Fruit fly (Drosophila melanogaster): Measurements from ENCODE around the gene CG32281.

CG32281 gene

DNA sequence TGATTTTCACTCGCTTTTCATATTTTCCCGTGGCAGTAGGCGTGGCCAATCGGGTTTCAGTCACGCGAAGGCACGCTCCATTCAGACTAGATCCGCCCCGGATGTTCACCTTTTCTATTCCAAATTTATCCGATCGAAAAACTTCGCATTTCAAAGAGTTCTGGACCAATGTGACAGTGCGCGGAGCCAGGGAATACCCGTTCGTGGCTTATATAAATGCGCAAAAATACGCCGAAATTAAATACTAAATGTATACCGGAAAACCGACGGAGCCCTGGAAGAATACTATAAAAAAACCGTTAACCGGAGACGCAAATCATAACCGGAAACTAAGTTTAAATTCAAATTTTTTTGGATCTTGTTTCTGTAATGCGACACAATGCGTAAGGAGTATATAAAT is 41.6 kb upstream of the CG32281 start, which contains the start of gene promL:
Gene promL, minus strand, starts transcription at position 181 of the 400 bp plus-strand sequence.
- TF ChIP-seq bab1 (GFP tag; optimal IDR thresholded peaks at IDR 0.05), result peak; percentile 91
- peak; percentile 73 for TF ChIP-seq Mnt (GFP tag; optimal IDR thresholded peaks at IDR 0.05)
- peak; percentile 54 for TF ChIP-seq CG1620 (GFP tag; optimal IDR thresholded peaks at IDR 0.05)
- no peak for TF ChIP-seq CG7045 (GFP tag; optimal IDR thresholded peaks at IDR 0.05)
- no peak for TF ChIP-seq CG5204 (GFP tag; optimal IDR thresholded peaks at IDR 0.05)
- TF ChIP-seq CG12768 (GFP tag; optimal IDR thresholded peaks at IDR 0.05), result no peak
- peak; percentile 35 for TF ChIP-seq toe (GFP tag; optimal IDR thresholded peaks at IDR 0.05)
- TF ChIP-seq Crg-1 (GFP tag; optimal IDR thresholded peaks at IDR 0.05), result peak; percentile 63
- no peak for TF ChIP-seq cic (GFP tag; optimal IDR thresholded peaks at IDR 0.05)
- peak; percentile 46 for TF ChIP-seq pad (GFP tag; optimal IDR thresholded peaks at IDR 0.05)
- peak; percentile 82 for TF ChIP-seq ovo (GFP tag; optimal IDR thresholded peaks at IDR 0.05)
- peak; percentile 41 for TF ChIP-seq CG7101 (tag; optimal IDR thresholded peaks at IDR 0.05)
- TF ChIP-seq tj (GFP tag; optimal IDR thresholded peaks at IDR 0.05), result no peak
- TF ChIP-seq Clk (GFP tag; optimal IDR thresholded peaks at IDR 0.05), result no peak
- TF ChIP-seq CG33017 (tag; optimal IDR thresholded peaks at IDR 0.05), result peak; percentile 38
- TF ChIP-seq CG11617 (GFP tag; optimal IDR thresholded peaks at IDR 0.05), result peak; percentile 69
- TF ChIP-seq cnc (optimal IDR thresholded peaks at IDR 0.05), result no peak
- peak; percentile 12 for TF ChIP-seq Hr96 (GFP tag; optimal IDR thresholded peaks at IDR 0.05)
- peak; percentile 42 for TF ChIP-seq kay (GFP tag; ENCODE audit: borderline replicate concordance)
- TF ChIP-seq CG14711 (tag; optimal IDR thresholded peaks at IDR 0.05), result peak; percentile 41

DNA sequence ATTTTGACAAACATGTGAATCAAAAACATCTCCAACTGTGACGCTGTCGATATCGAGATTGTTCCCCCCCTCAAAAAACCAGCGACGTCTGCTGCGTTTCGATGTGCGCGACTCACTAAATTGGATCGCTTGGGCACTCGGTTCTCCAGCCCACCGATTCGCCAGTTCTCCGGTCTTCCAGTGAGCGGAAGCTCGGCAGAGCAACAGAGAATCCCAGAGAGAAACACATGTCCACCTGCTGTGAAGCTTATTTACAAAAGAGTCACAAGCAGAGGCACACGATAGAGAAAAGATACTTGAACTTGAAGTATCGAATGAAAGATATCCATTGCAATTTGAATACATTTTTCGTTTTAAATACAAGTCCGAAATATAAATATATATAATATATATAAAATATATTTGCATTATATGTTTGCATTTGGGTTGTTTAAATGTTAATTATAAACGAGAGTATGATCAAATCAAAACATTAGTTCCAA is 35.1 kb upstream of the CG32281 start:
- peak; percentile 16 for TF ChIP-seq CG12768 (GFP tag; optimal IDR thresholded peaks at IDR 0.05)
- peak; percentile 9 for TF ChIP-seq cic (GFP tag; optimal IDR thresholded peaks at IDR 0.05)
- TF ChIP-seq CG7101 (tag; optimal IDR thresholded peaks at IDR 0.05), result no peak
- no peak for TF ChIP-seq pad (GFP tag; optimal IDR thresholded peaks at IDR 0.05)
- no peak for TF ChIP-seq CG7045 (GFP tag; optimal IDR thresholded peaks at IDR 0.05)
- TF ChIP-seq kay (GFP tag; ENCODE audit: borderline replicate concordance), result no peak
- TF ChIP-seq tj (GFP tag; optimal IDR thresholded peaks at IDR 0.05), result peak; percentile 8
- TF ChIP-seq CG5204 (GFP tag; optimal IDR thresholded peaks at IDR 0.05), result no peak

DNA sequence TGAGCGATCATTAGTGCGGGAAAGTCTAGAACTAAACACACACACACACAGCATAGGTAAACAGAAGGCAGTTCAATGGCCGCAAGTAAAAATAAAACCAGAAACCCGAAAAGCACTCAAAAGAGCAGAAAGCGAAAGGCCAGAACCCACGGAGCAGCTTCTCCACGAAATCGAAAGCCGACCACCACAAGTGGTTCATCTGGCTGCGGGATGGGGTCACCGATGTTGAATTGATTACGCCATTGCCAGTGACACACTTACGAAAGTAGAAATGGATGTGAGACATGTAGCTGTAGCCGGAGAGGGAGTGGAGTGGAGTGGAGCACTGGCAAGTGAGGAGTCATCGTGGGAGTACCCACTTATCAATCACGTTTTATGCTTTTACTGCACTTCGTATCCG is 27.8 kb upstream of the CG32281 start:
- TF ChIP-seq Crg-1 (GFP tag; optimal IDR thresholded peaks at IDR 0.05), result no peak
- TF ChIP-seq Mnt (GFP tag; optimal IDR thresholded peaks at IDR 0.05), result no peak
- no peak for TF ChIP-seq CG1620 (GFP tag; optimal IDR thresholded peaks at IDR 0.05)
- TF ChIP-seq CG33017 (tag; optimal IDR thresholded peaks at IDR 0.05), result no peak
- no peak for TF ChIP-seq CG7045 (GFP tag; optimal IDR thresholded peaks at IDR 0.05)
- TF ChIP-seq Hr96 (GFP tag; optimal IDR thresholded peaks at IDR 0.05), result no peak
- no peak for TF ChIP-seq cnc (optimal IDR thresholded peaks at IDR 0.05)
- no peak for TF ChIP-seq pad (GFP tag; optimal IDR thresholded peaks at IDR 0.05)
- TF ChIP-seq toe (GFP tag; optimal IDR thresholded peaks at IDR 0.05), result no peak
- TF ChIP-seq bab1 (GFP tag; optimal IDR thresholded peaks at IDR 0.05), result no peak

DNA sequence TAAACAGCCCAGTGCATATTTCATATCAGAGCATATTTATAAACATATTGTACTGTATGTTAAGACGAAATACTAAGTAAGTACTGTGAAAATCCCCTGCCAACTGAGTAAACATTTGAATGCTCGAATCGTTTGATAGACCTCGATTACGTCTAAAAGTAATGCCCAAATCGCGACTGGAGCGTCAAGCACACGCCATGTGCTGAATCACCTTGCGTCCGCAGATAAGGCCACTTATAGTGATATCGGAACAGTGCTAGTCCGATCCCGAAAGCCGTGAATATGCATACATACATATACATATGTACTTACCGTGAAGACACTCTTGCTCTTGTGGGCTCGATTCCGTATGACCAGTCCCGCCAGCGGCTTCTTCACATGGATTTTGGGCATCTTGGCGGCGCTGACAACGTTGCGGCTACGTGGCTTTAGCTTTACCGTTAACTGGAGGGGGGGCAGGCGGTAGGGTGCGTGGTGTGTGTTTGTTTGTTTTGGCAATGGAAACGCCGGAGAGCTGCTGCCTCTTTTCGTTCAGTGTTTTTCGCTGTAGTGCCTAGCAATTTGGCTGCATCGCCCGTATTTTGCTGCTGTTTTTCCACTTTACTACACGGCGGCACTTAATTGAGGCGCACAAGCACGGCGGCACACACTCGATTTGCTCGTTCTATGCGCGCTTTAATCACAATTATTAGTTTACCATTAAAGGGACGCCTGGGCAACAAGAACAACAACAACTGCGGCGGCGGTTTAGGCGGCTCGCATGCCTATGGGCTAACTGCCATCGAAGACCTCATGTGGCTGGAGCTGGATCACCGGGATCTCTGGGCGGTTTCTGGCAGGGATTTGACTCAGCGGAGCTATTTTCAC is 26.4 kb upstream of the CG32281 start:
- TF ChIP-seq ovo (GFP tag; optimal IDR thresholded peaks at IDR 0.05) (peak; percentile 29), cnc (optimal IDR thresholded peaks at IDR 0.05) (peak in 1 of 2 experiments; percentile 8), CG7045 (GFP tag; optimal IDR thresholded peaks at IDR 0.05) (no peak), kay (GFP tag; ENCODE audit: borderline replicate concordance) (no peak), Mnt (GFP tag; optimal IDR thresholded peaks at IDR 0.05) (peak; percentile 52), CG33017 (tag; optimal IDR thresholded peaks at IDR 0.05) (no peak)

DNA sequence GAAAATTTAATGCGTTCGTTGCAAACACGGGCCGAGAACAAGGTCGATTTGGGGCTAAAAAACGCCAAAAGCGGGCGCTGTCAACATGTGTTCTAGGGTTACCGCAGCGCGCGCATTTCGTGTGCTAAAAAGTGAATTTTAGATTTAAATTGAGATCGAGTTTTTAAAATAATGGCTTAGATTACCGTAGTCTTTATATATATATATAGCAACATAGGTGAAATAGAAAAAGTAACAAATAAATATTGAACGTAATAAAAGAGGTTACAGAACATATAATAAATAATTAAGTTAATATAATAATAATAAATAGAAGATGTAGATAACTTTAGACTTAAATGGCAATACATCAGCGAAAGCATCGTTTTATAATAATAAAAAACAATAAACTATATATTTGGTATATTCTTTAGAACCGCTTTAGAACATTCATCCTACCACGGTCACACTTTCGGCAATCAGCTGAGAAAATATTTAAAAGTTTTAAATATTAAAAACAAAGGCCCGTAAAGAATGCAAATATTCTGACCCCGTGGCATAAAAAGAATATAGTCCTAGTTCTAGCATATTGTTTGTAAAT is 25.7 kb upstream of the CG32281 start, which contains the start of the genes CG11537 and Alg2:
Gene CG11537, minus strand, starts transcription at position 75 of the 580 bp plus-strand sequence.
Gene Alg2, plus strand, starts transcription at position 426 of the 580 bp plus-strand sequence.
- TF ChIP-seq kay (GFP tag; ENCODE audit: borderline replicate concordance), result no peak
- peak; percentile 57 for TF ChIP-seq Mnt (GFP tag; optimal IDR thresholded peaks at IDR 0.05)
- TF ChIP-seq CG1620 (GFP tag; optimal IDR thresholded peaks at IDR 0.05), result peak; percentile 27
- TF ChIP-seq CG11617 (GFP tag; optimal IDR thresholded peaks at IDR 0.05), result peak; percentile 10
- peak; percentile 12 for TF ChIP-seq CG7101 (tag; optimal IDR thresholded peaks at IDR 0.05)
- no peak for TF ChIP-seq cic (GFP tag; optimal IDR thresholded peaks at IDR 0.05)
- peak; percentile 59 for TF ChIP-seq tj (GFP tag; optimal IDR thresholded peaks at IDR 0.05)
- TF ChIP-seq CG14711 (tag; optimal IDR thresholded peaks at IDR 0.05), result peak; percentile 98
- peak; percentile 21 for TF ChIP-seq CG7045 (GFP tag; optimal IDR thresholded peaks at IDR 0.05)
- TF ChIP-seq bab1 (GFP tag; optimal IDR thresholded peaks at IDR 0.05), result peak; percentile 55
- peak; percentile 54 for TF ChIP-seq CG12768 (GFP tag; optimal IDR thresholded peaks at IDR 0.05)
- no peak for TF ChIP-seq CG33017 (tag; optimal IDR thresholded peaks at IDR 0.05)
- TF ChIP-seq pad (GFP tag; optimal IDR thresholded peaks at IDR 0.05), result no peak

All from whole organism, adult.